Fruit fly (Drosophila melanogaster) whole organism, embryonic: ENCODE measurements around the gene dia.

Experiments used
- Antp ChIP-seq: fragments of 200-800 bp; sonication (Bioruptor generic); optimal IDR thresholded peaks from 3 replicates; lab custom pipeline; 2016; ENCODE audit warnings: missing biosample characterization, missing genetic modification characterization
- CG10462 ChIP-seq: fragments of 200-800 bp; sonication (Bioruptor generic); optimal IDR thresholded peaks from 2 replicates; lab custom pipeline; 2016; ENCODE audit warnings: missing biosample characterization, missing genetic modification characterization
- CG11247 ChIP-seq: fragments of 200-800 bp; sonication (Bioruptor generic); IDR thresholded peaks from 2 replicates; pipeline ENCODE4 v1.3.6; 2022; ENCODE audit warnings: missing biosample characterization, missing genetic modification characterization
- CG11504 ChIP-seq: fragments of 200-800 bp; sonication (Bioruptor generic); optimal IDR thresholded peaks from 3 replicates; lab custom pipeline; 2019; ENCODE audit warnings: missing biosample characterization, mild to moderate bottlenecking, missing genetic modification characterization, moderate library complexity
- CG12104 ChIP-seq: fragments of 200-800 bp; sonication (Bioruptor generic); optimal IDR thresholded peaks from 3 replicates; lab custom pipeline; 2016; ENCODE audit warnings: missing biosample characterization, missing genetic modification characterization
- CG12155 ChIP-seq: fragments of 200-800 bp; sonication (Bioruptor generic); optimal IDR thresholded peaks from 3 replicates; lab custom pipeline; 2016; ENCODE audit warnings: missing biosample characterization, missing genetic modification characterization
- CG12236 ChIP-seq: fragments of 200-800 bp; sonication (Bioruptor generic); optimal IDR thresholded peaks from 2 replicates; lab custom pipeline; 2016; ENCODE audit warnings: missing biosample characterization, missing genetic modification characterization
- CG12299 ChIP-seq: fragments of 200-800 bp; sonication (Bioruptor generic); optimal IDR thresholded peaks from 2 replicates; lab custom pipeline; 2018; ENCODE audit warnings: missing biosample characterization, mild to moderate bottlenecking, missing genetic modification characterization
- CG12744 ChIP-seq: fragments of 200-800 bp; sonication (Bioruptor generic); optimal IDR thresholded peaks from 2 replicates; lab custom pipeline; 2016; ENCODE audit warnings: missing biosample characterization, missing genetic modification characterization
- CG14860 ChIP-seq: fragments of 200-800 bp; sonication (Bioruptor generic); IDR thresholded peaks from 3 replicates; pipeline ENCODE4 v1.3.6; 2022; ENCODE audit warnings: missing biosample characterization, missing genetic modification characterization; ENCODE audit not compliant: partially characterized antibody
- CG15073 ChIP-seq: fragments of 200-800 bp; sonication (Bioruptor generic); optimal IDR thresholded peaks from 2 replicates; lab custom pipeline; 2016; ENCODE audit warnings: missing biosample characterization, missing genetic modification characterization
- CG2712 ChIP-seq: fragments of 200-800 bp; optimal IDR thresholded peaks from 3 replicates; lab custom pipeline; 2019; ENCODE audit warnings: missing biosample characterization, mild to moderate bottlenecking, missing genetic modification characterization, moderate library complexity
- CG30403 ChIP-seq: fragments of 200-800 bp; sonication (Bioruptor generic); optimal IDR thresholded peaks from 3 replicates; lab custom pipeline; 2016; ENCODE audit warnings: missing biosample characterization, missing genetic modification characterization
- CG3163 ChIP-seq: fragments of 200-800 bp; sonication (Bioruptor generic); optimal IDR thresholded peaks from 3 replicates; lab custom pipeline; 2016; ENCODE audit warnings: missing biosample characterization, missing genetic modification characterization
- CG32532 ChIP-seq: fragments of 200-800 bp; sonication (Bioruptor generic); IDR thresholded peaks from 2 replicates; pipeline ENCODE4 v1.3.6; 2022; ENCODE audit warnings: missing biosample characterization, missing genetic modification characterization
- CG32767 ChIP-seq: fragments of 200-800 bp; sonication (Bioruptor generic); IDR thresholded peaks from 2 replicates; pipeline ENCODE4 v1.3.6; 2022; ENCODE audit warnings: missing biosample characterization, missing genetic modification characterization
- CG42726 ChIP-seq: fragments of 200-800 bp; sonication (Bioruptor generic); IDR thresholded peaks from 2 replicates; pipeline ENCODE4 v1.3.6; 2022; ENCODE audit warnings: missing biosample characterization, missing genetic modification characterization; ENCODE audit not compliant: partially characterized antibody
- CG6654 ChIP-seq: fragments of 200-800 bp; sonication (Bioruptor generic); optimal IDR thresholded peaks from 2 replicates; lab custom pipeline; 2017; ENCODE audit warnings: missing biosample characterization, mild to moderate bottlenecking, missing genetic modification characterization
- CG9932 ChIP-seq: fragments of 200-800 bp; sonication (Bioruptor generic); IDR thresholded peaks from 2 replicates; pipeline ENCODE4 v1.3.6; 2022; ENCODE audit warnings: missing biosample characterization, missing genetic modification characterization
- CHES-1-like ChIP-seq: fragments of 200-800 bp; sonication (Bioruptor generic); optimal IDR thresholded peaks from 2 replicates; lab custom pipeline; 2016; ENCODE audit warnings: missing biosample characterization, missing genetic modification characterization
- CTCF ChIP-seq: fragments of 200-800 bp; sonication (Bioruptor generic); optimal IDR thresholded peaks from 2 replicates; lab custom pipeline; 2017; ENCODE audit warnings: missing biosample characterization, mild to moderate bottlenecking, missing genetic modification characterization, moderate library complexity
- Camta ChIP-seq: fragments of 200-800 bp; sonication (Bioruptor generic); optimal IDR thresholded peaks from 2 replicates; lab custom pipeline; 2016; ENCODE audit warnings: missing biosample characterization, missing genetic modification characterization
- CkIIα-i1 ChIP-seq: fragments of 200-800 bp; sonication (Bioruptor generic); IDR thresholded peaks from 2 replicates; pipeline ENCODE4 v1.3.6; 2022; ENCODE audit warnings: missing biosample characterization, missing genetic modification characterization
- Dad ChIP-seq: fragments of 200-800 bp; sonication (Bioruptor generic); optimal IDR thresholded peaks from 3 replicates; lab custom pipeline; 2016; ENCODE audit warnings: missing biosample characterization, missing genetic modification characterization
- Dip3 ChIP-seq: fragments of 200-800 bp; sonication (Bioruptor generic); optimal IDR thresholded peaks from 3 replicates; lab custom pipeline; 2016; ENCODE audit warnings: missing biosample characterization, missing genetic modification characterization
- Doc3 ChIP-seq: fragments of 200-800 bp; sonication (Bioruptor generic); IDR thresholded peaks from 3 replicates; pipeline ENCODE4 v1.3.6; 2022; ENCODE audit warnings: missing biosample characterization, missing genetic modification characterization; ENCODE audit not compliant: partially characterized antibody
- Ets97D ChIP-seq: fragments of 200-800 bp; sonication (Bioruptor generic); optimal IDR thresholded peaks from 3 replicates; lab custom pipeline; 2016; ENCODE audit warnings: missing biosample characterization, missing genetic modification characterization
- Gsc ChIP-seq: fragments of 200-800 bp; sonication (Bioruptor generic); IDR thresholded peaks from 2 replicates; pipeline ENCODE4 v1.3.6; 2022; ENCODE audit warnings: missing biosample characterization, missing genetic modification characterization
- MTF-1 ChIP-seq: fragments of 200-800 bp; sonication (Bioruptor generic); optimal IDR thresholded peaks from 2 replicates; lab custom pipeline; 2018; ENCODE audit warnings: missing biosample characterization, mild to moderate bottlenecking, missing genetic modification characterization, borderline replicate concordance
- Max ChIP-seq: fragments of 200-800 bp; sonication (Bioruptor generic); optimal IDR thresholded peaks from 2 replicates; lab custom pipeline; 2016; ENCODE audit warnings: missing biosample characterization, mild to moderate bottlenecking, missing genetic modification characterization
- NfI ChIP-seq: fragments of 200-800 bp; sonication (Bioruptor generic); optimal IDR thresholded peaks from 3 replicates; lab custom pipeline; 2018; ENCODE audit warnings: missing biosample characterization, mild to moderate bottlenecking, missing genetic modification characterization, moderate library complexity
- Sox100B ChIP-seq: fragments of 200-800 bp; sonication (Bioruptor generic); optimal IDR thresholded peaks from 3 replicates; lab custom pipeline; 2018; ENCODE audit warnings: missing biosample characterization, mild to moderate bottlenecking, missing genetic modification characterization
- bbx ChIP-seq: fragments of 200-800 bp; sonication (Bioruptor generic); IDR thresholded peaks from 2 replicates; pipeline ENCODE4 v1.3.6; 2022; ENCODE audit warnings: missing biosample characterization, missing genetic modification characterization; ENCODE audit not compliant: partially characterized antibody
- bcd ChIP-seq: fragments of 200-800 bp; sonication (Bioruptor generic); optimal IDR thresholded peaks from 2 replicates; lab custom pipeline; 2017; ENCODE audit warnings: missing biosample characterization, mild to moderate bottlenecking, missing genetic modification characterization
- cg ChIP-seq: fragments of 200-800 bp; sonication (Bioruptor generic); optimal IDR thresholded peaks from 3 replicates; lab custom pipeline; 2019; ENCODE audit warnings: missing biosample characterization, mild to moderate bottlenecking, missing genetic modification characterization, moderate library complexity
- chinmo ChIP-seq: fragments of 200-800 bp; sonication (Bioruptor generic); IDR thresholded peaks from 4 replicates; pipeline ENCODE4 v1.3.6; 2022; ENCODE audit warnings: missing biosample characterization, missing genetic modification characterization; ENCODE audit not compliant: partially characterized antibody
- ewg ChIP-seq: fragments of 200-800 bp; sonication (Bioruptor generic); optimal IDR thresholded peaks from 3 replicates; lab custom pipeline; 2017; ENCODE audit warnings: mild to moderate bottlenecking, missing biosample characterization, missing genetic modification reagents, missing genetic modification characterization
- gsb ChIP-seq: fragments of 200-800 bp; sonication (Bioruptor generic); IDR thresholded peaks from 2 replicates; pipeline ENCODE4 v1.3.6; 2022; ENCODE audit warnings: missing biosample characterization, missing genetic modification characterization
- lab ChIP-seq: fragments of 200-800 bp; sonication (Bioruptor generic); optimal IDR thresholded peaks from 3 replicates; lab custom pipeline; 2017; ENCODE audit warnings: missing biosample characterization, missing genetic modification characterization, mild to moderate bottlenecking, moderate library complexity, missing genetic modification reagents
- lbe ChIP-seq: fragments of 200-800 bp; sonication (Bioruptor generic); optimal IDR thresholded peaks from 2 replicates; lab custom pipeline; 2016; ENCODE audit warnings: missing biosample characterization, mild to moderate bottlenecking, missing genetic modification characterization
- lov ChIP-seq, 2 experiments: fragments of 200-800 bp in 1 of 2; fragments of >200 bp in 1 of 2; sonication (Bioruptor generic) in 1 of 2; IDR thresholded peaks in 1 of 2; optimal IDR thresholded peaks in 1 of 2; 2 replicates in 1 of 2; 3 replicates in 1 of 2; pipeline versions ENCODE4 v1.3.6 to Lab custom; 2017 to 2022; ENCODE audit warnings: missing biosample characterization in 1 of 2, missing genetic modification characterization in 1 of 2
- odd ChIP-seq: fragments of 200-800 bp; sonication (Bioruptor generic); optimal IDR thresholded peaks from 2 replicates; lab custom pipeline; 2017; ENCODE audit warnings: missing biosample characterization, mild to moderate bottlenecking, missing genetic modification characterization
- pfk ChIP-seq: fragments of 200-800 bp; sonication (Bioruptor generic); optimal IDR thresholded peaks from 2 replicates; lab custom pipeline; 2018; ENCODE audit warnings: missing biosample characterization, mild to moderate bottlenecking, missing genetic modification characterization, moderate library complexity
- pros ChIP-seq: fragments of 200-800 bp; sonication (Bioruptor generic); optimal IDR thresholded peaks from 3 replicates; lab custom pipeline; 2019; ENCODE audit warnings: missing biosample characterization, mild to moderate bottlenecking, missing genetic modification characterization, moderate library complexity
- scrt ChIP-seq: fragments of 200-800 bp; sonication (Bioruptor generic); optimal IDR thresholded peaks from 2 replicates; lab custom pipeline; 2018; ENCODE audit warnings: missing biosample characterization, mild to moderate bottlenecking, missing genetic modification characterization, moderate library complexity
- sd ChIP-seq: fragments of 200-800 bp; sonication (Bioruptor generic); optimal IDR thresholded peaks from 3 replicates; lab custom pipeline; 2018; ENCODE audit warnings: missing biosample characterization, mild to moderate bottlenecking, missing genetic modification characterization, moderate library complexity
- vnd ChIP-seq: fragments of 200-800 bp; sonication (Bioruptor generic); IDR thresholded peaks from 3 replicates; pipeline ENCODE4 v1.3.6; 2022; ENCODE audit warnings: missing biosample characterization, missing genetic modification characterization; ENCODE audit not compliant: partially characterized antibody

The dia gene

DNA sequence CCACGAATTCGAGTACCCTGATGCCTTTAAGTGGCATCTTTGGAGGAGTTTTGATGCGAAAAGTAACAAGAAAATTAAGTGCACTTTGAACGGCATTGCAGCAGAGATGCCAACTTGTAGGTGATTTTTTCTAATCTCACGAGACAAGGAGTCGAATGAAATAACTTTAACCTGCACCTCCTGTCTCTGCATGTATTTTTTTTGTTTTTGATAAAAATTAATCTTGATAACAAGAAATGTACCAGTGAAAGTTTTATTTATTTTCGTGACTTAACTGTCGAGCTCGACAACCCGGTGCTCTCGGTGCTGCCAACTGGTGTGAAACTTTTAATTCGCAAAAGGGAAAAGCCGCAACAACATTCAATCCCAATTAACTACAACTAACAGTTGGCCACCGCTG, 5.8 kb upstream of the dia start, which contains the start of the genes Amacr and Ns4 (continued):
- peak; percentile 41 for TF ChIP-seq Max (GFP tag; lab: Kevin White, UChicago)
- peak; percentile 25 for TF ChIP-seq Dad
- TF ChIP-seq CG3163 (GFP tag; lab: Kevin White, UChicago): no peak
- peak; percentile 52 for TF ChIP-seq CG12155
- no peak for TF ChIP-seq Sox100B (GFP tag; lab: Kevin White, UChicago)
- TF ChIP-seq CG12299 (tag; lab: Kevin White, UChicago): no peak
- TF ChIP-seq Ets97D (GFP tag; lab: Kevin White, UChicago): peak; percentile 13
- TF ChIP-seq NfI (GFP tag; lab: Kevin White, UChicago): peak; percentile 69
- no peak for TF ChIP-seq CG12236 (GFP tag; lab: Kevin White, UChicago)

dm6 chr2L:20758188-20758846, 373 bp downstream of the dia start:
- no peak for TF ChIP-seq CG30403 (GFP tag; lab: Kevin White, UChicago)
- peak; percentile 97 for TF ChIP-seq sd (tag; lab: Kevin White, UChicago)
- TF ChIP-seq Dip3 (GFP tag; lab: Kevin White, UChicago): no peak
- TF ChIP-seq CTCF: no peak
- TF ChIP-seq Gsc (GFP tag; lab: Robert Waterston, UW): no peak
- no peak for TF ChIP-seq CG6654 (GFP tag; lab: Kevin White, UChicago)
- no peak; the same call in 1 of the 2 replicates for TF ChIP-seq CG9932
- peak; percentile 30; the same call in 1 of the 2 replicates for TF ChIP-seq bbx (GFP tag; lab: Robert Waterston, UW)
- peak; percentile 79 for TF ChIP-seq scrt (GFP tag; lab: Kevin White, UChicago)
- TF ChIP-seq CG12744: no peak
- peak; percentile 22 for TF ChIP-seq CG3163 (GFP tag; lab: Kevin White, UChicago)
- TF ChIP-seq Max (GFP tag; lab: Kevin White, UChicago): no peak
- no peak for TF ChIP-seq CG14860 (GFP tag; lab: Robert Waterston, UW)
- TF ChIP-seq pros: peak; percentile 50
- TF ChIP-seq MTF-1 (GFP tag; lab: Kevin White, UChicago): no peak
- no peak for TF ChIP-seq CG10462 (GFP tag; lab: Kevin White, UChicago)
- no peak for TF ChIP-seq Doc3 (GFP tag; lab: Robert Waterston, UW)
- peak; percentile 28 for TF ChIP-seq pfk (GFP tag; lab: Kevin White, UChicago)
- no peak for TF ChIP-seq bcd (GFP tag; lab: Kevin White, UChicago)
- no peak for TF ChIP-seq lbe (GFP tag; lab: Kevin White, UChicago)
- no peak for TF ChIP-seq odd (GFP tag; lab: Kevin White, UChicago)
- TF ChIP-seq lab: no peak
- TF ChIP-seq Camta (GFP tag; lab: Kevin White, UChicago): no peak
- no peak for TF ChIP-seq ewg
- TF ChIP-seq Antp (GFP tag; lab: Kevin White, UChicago): no peak
- no peak for TF ChIP-seq CG32767 (GFP tag; lab: Robert Waterston, UW)
- TF ChIP-seq CkIIα-i1 (GFP tag; lab: Robert Waterston, UW): no peak
- TF ChIP-seq CG42726 (GFP tag; lab: Robert Waterston, UW): no peak
- TF ChIP-seq CG15073 (GFP tag; lab: Kevin White, UChicago): no peak
- no peak for TF ChIP-seq CG2712 (tag; lab: Kevin White, UChicago)
- no peak for TF ChIP-seq lov (optimal IDR thresholded peaks at IDR 0.05; lab: Kevin White, UChicago)
- TF ChIP-seq lov (GFP tag; IDR thresholded peaks at IDR 0.05; lab: Robert Waterston, UW): no peak
- peak; percentile 0 for TF ChIP-seq CHES-1-like
- TF ChIP-seq CG32532: peak; percentile 26; the same call in 1 of the 2 replicates
- 0 out of 2 replicates have a peak, but pooled peaks have one; percentile 14 for TF ChIP-seq gsb (GFP tag; lab: Robert Waterston, UW)
- TF ChIP-seq vnd (GFP tag; lab: Robert Waterston, UW): no peak
- TF ChIP-seq CG11504 (tag; lab: Kevin White, UChicago): no peak
- TF ChIP-seq CG12104: no peak
- 0 out of 2 replicates have a peak, but pooled peaks have one; percentile 23 for TF ChIP-seq CG11247 (GFP tag; lab: Robert Waterston, UW)
- TF ChIP-seq chinmo: peak; percentile 89; the same call in 3 of the 4 replicates
- peak; percentile 79 for TF ChIP-seq cg
